Fruit fly (Drosophila melanogaster): ENCODE results near the gene CG9743.

dm6 chr3R:30170671-30171667, 31.8 kb downstream of the CG9743 start, which contains the start of gene Rsod:
- TF ChIP-seq CG8478 (optimal IDR thresholded peaks at IDR 0.05), result no peak
- no peak for TF ChIP-seq CTCF (optimal IDR thresholded peaks at IDR 0.05)

Measured in S2 (cell line).